Fruit fly (Drosophila melanogaster): ENCODE measurements around the gene CG11854.
A peak's percentile ranks its signal among the peaks of the same experiment; 100 is the strongest.

CG11854 gene

DNA sequence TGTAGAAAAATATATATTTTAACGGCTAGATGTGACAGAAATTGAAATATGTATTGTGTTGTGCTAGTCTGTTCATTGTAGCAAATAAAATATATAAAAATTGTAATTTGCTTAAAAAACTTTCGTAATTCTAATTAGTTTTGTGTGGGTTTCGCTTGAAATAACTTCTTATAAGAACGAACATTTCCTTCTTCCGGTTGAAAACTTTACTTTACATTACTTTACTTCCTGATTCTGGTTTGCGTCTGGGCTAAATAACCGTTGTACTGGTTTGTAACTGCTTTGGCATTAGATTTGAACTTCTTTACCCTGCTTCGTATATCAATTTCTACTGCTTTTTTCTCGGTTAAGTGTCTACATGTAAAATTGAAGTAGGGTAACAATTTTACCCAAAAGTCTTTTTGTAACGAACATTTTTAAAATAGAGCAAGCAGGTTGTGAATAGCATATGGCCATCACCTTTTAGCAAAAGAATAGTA is 48.1 kb upstream of the CG11854 start, which contains the start of gene lobo (continued):
- TF ChIP-seq Opbp (GFP tag; IDR thresholded peaks at IDR 0.05; ENCODE audit: partially characterized antibody), result no peak
- TF ChIP-seq Dbx (GFP tag; IDR thresholded peaks at IDR 0.05), result 0 out of 3 replicates have a peak, but pooled peaks have one; percentile 42
- TF ChIP-seq CG8924 (tag; optimal IDR thresholded peaks at IDR 0.05), result peak; percentile 14
- peak; percentile 11 for TF ChIP-seq pfk (GFP tag; optimal IDR thresholded peaks at IDR 0.05)
- no peak for TF ChIP-seq corto (GFP tag; optimal IDR thresholded peaks at IDR 0.05)
- TF ChIP-seq Lpt (GFP tag; optimal IDR thresholded peaks at IDR 0.05), result no peak
- peak; percentile 81 for TF ChIP-seq Hmr (GFP tag; optimal IDR thresholded peaks at IDR 0.05)
- TF ChIP-seq CG30431 (GFP tag; optimal IDR thresholded peaks at IDR 0.05), result peak; percentile 36
- no peak for TF ChIP-seq crol (GFP tag; IDR thresholded peaks at IDR 0.05)
- TF ChIP-seq CG11695 (GFP tag; IDR thresholded peaks at IDR 0.05), result no peak; the same call in 2 of the 3 replicates
- peak; percentile 57 for TF ChIP-seq gro (GFP tag; optimal IDR thresholded peaks at IDR 0.05)
- peak; percentile 34 for TF ChIP-seq sqz (GFP tag; optimal IDR thresholded peaks at IDR 0.05)
- TF ChIP-seq CG10147 (GFP tag; optimal IDR thresholded peaks at IDR 0.05), result peak; percentile 49
- no peak for TF ChIP-seq bowl (GFP tag; IDR thresholded peaks at IDR 0.05)
- TF ChIP-seq gce (GFP tag; IDR thresholded peaks at IDR 0.05), result no peak
- TF ChIP-seq cato (GFP tag; optimal IDR thresholded peaks at IDR 0.05; ENCODE audit: borderline replicate concordance), result peak; percentile 34
- TF ChIP-seq slou (GFP tag; optimal IDR thresholded peaks at IDR 0.05), result no peak
- TF ChIP-seq CG4707 (GFP tag; optimal IDR thresholded peaks at IDR 0.05), result peak; percentile 8
- peak; percentile 62; the same call in 1 of the 2 replicates for TF ChIP-seq CG42726 (GFP tag; IDR thresholded peaks at IDR 0.05; ENCODE audit: partially characterized antibody)
- TF ChIP-seq chif (GFP tag; optimal IDR thresholded peaks at IDR 0.05), result peak; percentile 56 to 69
- peak; percentile 57 for TF ChIP-seq nmo (GFP tag; optimal IDR thresholded peaks at IDR 0.05)
- peak; percentile 39; the same call in 1 of the 2 replicates for TF ChIP-seq CG11247 (GFP tag; IDR thresholded peaks at IDR 0.05)
- TF ChIP-seq CG12155 (GFP tag; optimal IDR thresholded peaks at IDR 0.05), result peak; percentile 9
- TF ChIP-seq dmrt99B (tag; optimal IDR thresholded peaks at IDR 0.05), result no peak
- TF ChIP-seq CG3281 (GFP tag; optimal IDR thresholded peaks at IDR 0.05), result peak; percentile 26
- no peak for TF ChIP-seq cg (GFP tag; optimal IDR thresholded peaks at IDR 0.05)
- no peak for TF ChIP-seq CG17612 (GFP tag; IDR thresholded peaks at IDR 0.05)
- no peak for TF ChIP-seq sna (GFP tag; IDR thresholded peaks at IDR 0.05; ENCODE audit: partially characterized antibody)
- no peak for TF ChIP-seq sd (tag; optimal IDR thresholded peaks at IDR 0.05)
- TF ChIP-seq MESR4 (GFP tag; optimal IDR thresholded peaks at IDR 0.05), result no peak
- no peak for TF ChIP-seq CG18262 (tag; optimal IDR thresholded peaks at IDR 0.05)
- peak; percentile 12 for TF ChIP-seq Deaf1 (tag; optimal IDR thresholded peaks at IDR 0.05)
- peak; percentile 66 for TF ChIP-seq Atf6 (GFP tag; IDR thresholded peaks at IDR 0.05)
- peak; percentile 71 for TF ChIP-seq eyg (GFP tag; optimal IDR thresholded peaks at IDR 0.05)
- TF ChIP-seq pum (GFP tag; optimal IDR thresholded peaks at IDR 0.05), result peak; percentile 22
- no peak for TF ChIP-seq CG18599 (GFP tag; optimal IDR thresholded peaks at IDR 0.05)
- peak; percentile 62 for TF ChIP-seq CHES-1-like (GFP tag; optimal IDR thresholded peaks at IDR 0.05)
- peak; percentile 66 for TF ChIP-seq CG13894 (tag; optimal IDR thresholded peaks at IDR 0.05)
- peak; percentile 74 for TF ChIP-seq CG15601 (tag; optimal IDR thresholded peaks at IDR 0.05)
- TF ChIP-seq CG5245 (GFP tag; optimal IDR thresholded peaks at IDR 0.05), result no peak
- TF ChIP-seq CG17568 (GFP tag; optimal IDR thresholded peaks at IDR 0.05), result no peak
- no peak for TF ChIP-seq D19A (tag; optimal IDR thresholded peaks at IDR 0.05)
- TF ChIP-seq CG14014 (GFP tag; IDR thresholded peaks at IDR 0.05), result peak; percentile 78
- no peak for TF ChIP-seq salm (tag; optimal IDR thresholded peaks at IDR 0.05)
- peak; percentile 35 for TF ChIP-seq CG5180 (GFP tag; optimal IDR thresholded peaks at IDR 0.05)
- TF ChIP-seq prd (optimal IDR thresholded peaks at IDR 0.05), result no peak
- TF ChIP-seq prd (GFP tag; IDR thresholded peaks at IDR 0.05), result no peak
- peak; percentile 8 for TF ChIP-seq CG8388 (GFP tag; optimal IDR thresholded peaks at IDR 0.05)
- peak; percentile 65 for TF ChIP-seq Abd-B (GFP tag; optimal IDR thresholded peaks at IDR 0.05)
- TF ChIP-seq CG17361 (GFP tag; IDR thresholded peaks at IDR 0.05), result peak; percentile 53; the same call in 1 of the 3 replicates
